Worm (Caenorhabditis elegans) whole organism, L3 larva: ENCODE results near the gene dyf-19.

Experiments used
- R02D3.7 ChIP-seq: fragments of 150-350 bp; optimal IDR thresholded peaks from 2 replicates; lab custom pipeline; 2014; ENCODE audit warnings: missing biosample characterization, missing genetic modification characterization
- daf-12 ChIP-seq: fragments of 150-350 bp; optimal IDR thresholded peaks from 2 replicates; lab custom pipeline; 2014; ENCODE audit warnings: missing biosample characterization, missing genetic modification reagents, missing genetic modification characterization
- elt-2 ChIP-seq: sonication (generic microtip); optimal IDR thresholded peaks from 2 replicates; lab custom pipeline; 2016; ENCODE audit warnings: missing genetic modification reagents, mild to moderate bottlenecking, missing genetic modification characterization, missing compliant biosample characterization
- nfya-1 ChIP-seq: sonication (generic microtip); optimal IDR thresholded peaks from 2 replicates; lab custom pipeline; 2017; ENCODE audit warnings: missing genetic modification characterization, mild to moderate bottlenecking, missing compliant biosample characterization, antibody characterized with exemption, moderate library complexity; ENCODE audit not compliant: insufficient read depth
- nhr-12 ChIP-seq: fragments of 150-350 bp; optimal IDR thresholded peaks from 2 replicates; lab custom pipeline; 2014; ENCODE audit warnings: missing biosample characterization, missing genetic modification characterization
- nhr-23 ChIP-seq: fragments of 150-350 bp; optimal IDR thresholded peaks from 2 replicates; lab custom pipeline; 2014; ENCODE audit warnings: missing biosample characterization, missing genetic modification reagents, missing genetic modification characterization
- nhr-237 ChIP-seq: fragments of 150-350 bp; optimal IDR thresholded peaks from 2 replicates; lab custom pipeline; 2014; ENCODE audit warnings: missing biosample characterization, missing genetic modification characterization
- nhr-25 ChIP-seq: sonication (generic microtip); optimal IDR thresholded peaks from 2 replicates; lab custom pipeline; 2017; ENCODE audit warnings: missing biosample characterization, missing genetic modification characterization
- skn-1 ChIP-seq: fragments of 150-350 bp; optimal IDR thresholded peaks from 2 replicates; lab custom pipeline; 2014; ENCODE audit warnings: missing biosample characterization, missing genetic modification characterization
- ztf-11 ChIP-seq: fragments of 150-350 bp; optimal IDR thresholded peaks from 2 replicates; lab custom pipeline; 2014; ENCODE audit warnings: missing biosample characterization, missing genetic modification characterization

DNA sequence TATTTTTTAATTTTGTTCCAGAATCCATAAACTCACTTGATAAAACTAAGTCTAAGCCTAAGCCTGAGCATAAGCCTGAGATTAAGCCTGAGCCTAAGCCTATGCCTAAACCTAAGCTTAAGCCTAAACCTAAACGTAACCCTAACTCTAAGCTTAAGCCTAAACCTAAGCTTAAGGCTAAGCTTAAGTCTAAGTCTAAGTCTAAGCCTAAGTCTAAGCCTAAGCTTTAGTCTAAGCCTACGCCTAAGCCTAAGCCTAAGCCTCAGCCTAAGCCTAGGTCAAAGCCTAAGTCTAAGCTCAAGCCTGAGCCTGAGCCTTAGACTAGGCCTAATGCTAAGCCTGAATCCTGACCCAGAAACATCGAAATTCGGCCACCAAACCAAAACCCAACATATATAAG, 39.7 kb downstream of the dyf-19 start:
- TF ChIP-seq elt-2 (tag; lab: Kevin White, UChicago) (no peak), nhr-23 (tag; lab: Kevin White, UChicago) (no peak), nhr-25 (tag; lab: Kevin White, UChicago) (no peak), nhr-237 (tag; lab: Kevin White, UChicago) (no peak), ztf-11 (tag; lab: Kevin White, UChicago) (no peak), nfya-1 (tag; lab: Kevin White, UChicago) (no peak), skn-1 (tag; lab: Kevin White, UChicago) (no peak), daf-12 (tag; lab: Kevin White, UChicago) (no peak), R02D3.7 (no peak), nhr-12 (no peak)
